Worm (Caenorhabditis elegans): ENCODE measurements around the gene B0272.4.

Gene B0272.4

ce11 chrX:9467573-9467972 is 39.3 kb downstream of the B0272.4 start (continued):
- TF ChIP-seq ets-4 (GFP tag; optimal IDR thresholded peaks at IDR 0.05) (no peak), rcor-1 (GFP tag; IDR thresholded peaks at IDR 0.05) (peak; percentile 85), Y56A3A.18 (GFP tag; IDR thresholded peaks at IDR 0.05) (peak; percentile 88), gei-17 (GFP tag; optimal IDR thresholded peaks at IDR 0.05) (peak; percentile 84), F57C9.4 (tag; optimal IDR thresholded peaks at IDR 0.05) (no peak), madf-6 (GFP tag; IDR thresholded peaks at IDR 0.05) (no peak), F52B5.7 (tag; optimal IDR thresholded peaks at IDR 0.05) (no peak), ceh-79 (tag; optimal IDR thresholded peaks at IDR 0.05) (peak; percentile 54), ceh-91 (GFP tag; IDR thresholded peaks at IDR 0.05) (no peak), madf-3 (GFP tag; IDR thresholded peaks at IDR 0.05) (0 out of 2 replicates have a peak, but pooled peaks have one; percentile 46), lin-26 (GFP tag; IDR thresholded peaks at IDR 0.05) (peak; percentile 90), snpc-1.1 (tag; optimal IDR thresholded peaks at IDR 0.05; ENCODE audit: insufficient read depth) (no peak), let-526 (GFP tag; IDR thresholded peaks at IDR 0.05) (0 out of 2 replicates have a peak, but pooled peaks have one; percentile 9), him-1 (tag; optimal IDR thresholded peaks at IDR 0.05) (peak; percentile 88), egl-18 (GFP tag; IDR thresholded peaks at IDR 0.05) (no peak), K12H6.12 (tag; optimal IDR thresholded peaks at IDR 0.05) (peak; percentile 37), F22D6.2 (tag; optimal IDR thresholded peaks at IDR 0.05) (peak; percentile 65), F57A8.1 (GFP tag; optimal IDR thresholded peaks at IDR 0.05) (no peak), ceh-100 (GFP tag; IDR thresholded peaks at IDR 0.05) (peak; percentile 29; the same call in 1 of the 2 replicates), snpc-4 (GFP tag; optimal IDR thresholded peaks at IDR 0.05) (peak; percentile 64), snpc-4 (tag; optimal IDR thresholded peaks at IDR 0.05) (peak in 2 of 4 experiments; percentile 40 to 81), rec-8 (tag; optimal IDR thresholded peaks at IDR 0.05) (peak; percentile 53 to 67), mcd-1 (GFP tag; IDR thresholded peaks at IDR 0.05) (peak; percentile 65), let-607 (tag; optimal IDR thresholded peaks at IDR 0.05) (peak; percentile 14 to 32), tbp1 (GFP tag; optimal IDR thresholded peaks at IDR 0.05) (peak; percentile 94), ztf-6 (GFP tag; IDR thresholded peaks at IDR 0.05) (peak; percentile 53; the same call in 1 of the 2 replicates), nhr-27 (tag; optimal IDR thresholded peaks at IDR 0.05) (peak; percentile 34), akir-1 (GFP tag; optimal IDR thresholded peaks at IDR 0.05) (no peak), C17E4.6 (GFP tag; IDR thresholded peaks at IDR 0.05) (no peak), Y53F4B.3 (GFP tag; IDR thresholded peaks at IDR 0.05) (peak; percentile 31; the same call in 1 of the 2 replicates), nfyb-1 (GFP tag; IDR thresholded peaks at IDR 0.05) (peak; percentile 80), mel-28 (tag; optimal IDR thresholded peaks at IDR 0.05; ENCODE audit: borderline replicate concordance) (no peak), B0261.1 (tag; optimal IDR thresholded peaks at IDR 0.05) (peak; percentile 92), B0336.3 (GFP tag; IDR thresholded peaks at IDR 0.05) (no peak; the same call in 1 of the 2 replicates), ztf-22 (GFP tag; optimal IDR thresholded peaks at IDR 0.05) (no peak), pbrm-1 (GFP tag; IDR thresholded peaks at IDR 0.05) (peak; percentile 91), ceh-27 (GFP tag; optimal IDR thresholded peaks at IDR 0.05) (peak; percentile 59), cebp-1 (GFP tag; IDR thresholded peaks at IDR 0.05) (0 out of 2 replicates have a peak, but pooled peaks have one; percentile 33), cebp-1 (tag; optimal IDR thresholded peaks at IDR 0.05) (no peak), hmg-1.2 (GFP tag; IDR thresholded peaks at IDR 0.05) (peak; percentile 84), nhr-80 (tag; optimal IDR thresholded peaks at IDR 0.05) (peak; percentile 13), ccch-3 (GFP tag; optimal IDR thresholded peaks at IDR 0.05) (no peak), egl-44 (GFP tag; IDR thresholded peaks at IDR 0.05) (peak; percentile 59; the same call in 1 of the 2 replicates), fkh-3 (tag; optimal IDR thresholded peaks at IDR 0.05) (no peak), sptf-2 (GFP tag; optimal IDR thresholded peaks at IDR 0.05) (no peak), C06A6.2 (GFP tag; conservative IDR thresholded peaks at IDR 0.05) (0 out of 2 replicates have a peak, but pooled peaks have one; percentile 16), Y79H2A.3 (GFP tag; conservative IDR thresholded peaks at IDR 0.05) (no peak), bed-1 (GFP tag; IDR thresholded peaks at IDR 0.05) (no peak)

Measured in whole organism, young adult.